Fruit fly (Drosophila melanogaster) whole organism, embryonic: ENCODE results near the gene sing.

Source experiments
- Atf6 ChIP-seq: fragments of 200-800 bp; sonication (Bioruptor generic); IDR thresholded peaks from 2 replicates; pipeline ENCODE4 v1.3.6; 2022; ENCODE audit warnings: missing biosample characterization, missing genetic modification characterization
- Awh ChIP-seq: fragments of 200-800 bp; sonication (Bioruptor generic); IDR thresholded peaks from 2 replicates; pipeline ENCODE4, ENCODE4 v1.3.6; 2022; ENCODE audit warnings: missing biosample characterization, missing genetic modification characterization
- CG11247 ChIP-seq: fragments of 200-800 bp; sonication (Bioruptor generic); IDR thresholded peaks from 2 replicates; pipeline ENCODE4 v1.3.6; 2022; ENCODE audit warnings: missing biosample characterization, missing genetic modification characterization
- CG11560 ChIP-seq: fragments of 200-800 bp; sonication (Bioruptor generic); IDR thresholded peaks from 3 replicates; pipeline ENCODE4 v1.3.6; 2022; ENCODE audit warnings: missing biosample characterization, missing genetic modification characterization
- CG12391 ChIP-seq: fragments of 200-800 bp; sonication (Bioruptor generic); optimal IDR thresholded peaks from 3 replicates; lab custom pipeline; 2018; ENCODE audit warnings: missing biosample characterization, mild to moderate bottlenecking, missing genetic modification characterization, moderate library complexity
- CG12659 ChIP-seq: fragments of 200-800 bp; sonication (Bioruptor generic); optimal IDR thresholded peaks from 3 replicates; lab custom pipeline; 2017; ENCODE audit warnings: mild to moderate bottlenecking, missing biosample characterization, missing genetic modification reagents, missing genetic modification characterization
- CG13424 ChIP-seq: fragments of 200-800 bp; sonication (Bioruptor generic); optimal IDR thresholded peaks from 2 replicates; lab custom pipeline; 2019; ENCODE audit warnings: missing biosample characterization, mild to moderate bottlenecking, missing genetic modification characterization, moderate library complexity
- CG14667 ChIP-seq: fragments of 200-800 bp; sonication (Bioruptor generic); IDR thresholded peaks from 2 replicates; pipeline ENCODE4 v1.3.6; 2022; ENCODE audit warnings: missing biosample characterization, missing genetic modification characterization
- CG15073 ChIP-seq: fragments of 200-800 bp; sonication (Bioruptor generic); optimal IDR thresholded peaks from 2 replicates; lab custom pipeline; 2016; ENCODE audit warnings: missing biosample characterization, missing genetic modification characterization
- CG1602 ChIP-seq: fragments of 200-800 bp; sonication (Bioruptor generic); optimal IDR thresholded peaks from 3 replicates; lab custom pipeline; 2016; ENCODE audit warnings: missing biosample characterization, missing genetic modification characterization
- CG18262 ChIP-seq: fragments of 200-800 bp; optimal IDR thresholded peaks from 3 replicates; lab custom pipeline; 2019; ENCODE audit warnings: missing biosample characterization, mild to moderate bottlenecking, missing genetic modification characterization, moderate library complexity
- CG2202 ChIP-seq: fragments of 200-800 bp; sonication (Bioruptor generic); optimal IDR thresholded peaks from 2 replicates; lab custom pipeline; 2018; ENCODE audit warnings: missing biosample characterization, mild to moderate bottlenecking, missing genetic modification characterization
- CG30403 ChIP-seq: fragments of 200-800 bp; sonication (Bioruptor generic); optimal IDR thresholded peaks from 3 replicates; lab custom pipeline; 2016; ENCODE audit warnings: missing biosample characterization, missing genetic modification characterization
- CG34224 ChIP-seq: fragments of 200-800 bp; sonication (Bioruptor generic); IDR thresholded peaks from 3 replicates; pipeline ENCODE4 v1.3.6; 2022; ENCODE audit warnings: missing biosample characterization, missing genetic modification characterization; ENCODE audit not compliant: partially characterized antibody
- CG4820 ChIP-seq: fragments of 200-800 bp; sonication (Bioruptor generic); optimal IDR thresholded peaks from 3 replicates; lab custom pipeline; 2016; ENCODE audit warnings: missing biosample characterization, missing genetic modification characterization
- CG7963 ChIP-seq: fragments of 200-800 bp; sonication (Bioruptor generic); IDR thresholded peaks from 3 replicates; pipeline ENCODE4 v1.3.6; 2022; ENCODE audit warnings: missing biosample characterization, missing genetic modification characterization; ENCODE audit not compliant: partially characterized antibody
- CG8924 ChIP-seq: fragments of 200-800 bp; optimal IDR thresholded peaks from 3 replicates; lab custom pipeline; 2019; ENCODE audit warnings: missing biosample characterization, mild to moderate bottlenecking, missing genetic modification characterization, moderate library complexity
- CG9797 ChIP-seq: fragments of 200-800 bp; sonication (Bioruptor generic); optimal IDR thresholded peaks from 3 replicates; lab custom pipeline; 2018; ENCODE audit warnings: missing biosample characterization, mild to moderate bottlenecking, missing genetic modification characterization
- CHES-1-like ChIP-seq: fragments of 200-800 bp; sonication (Bioruptor generic); optimal IDR thresholded peaks from 2 replicates; lab custom pipeline; 2016; ENCODE audit warnings: missing biosample characterization, missing genetic modification characterization
- D19B ChIP-seq: fragments of 200-800 bp; sonication (Bioruptor generic); optimal IDR thresholded peaks from 2 replicates; lab custom pipeline; 2017; ENCODE audit warnings: missing biosample characterization, mild to moderate bottlenecking, missing genetic modification characterization
- ERR ChIP-seq: fragments of 200-800 bp; sonication (Bioruptor generic); optimal IDR thresholded peaks from 2 replicates; lab custom pipeline; 2016; ENCODE audit warnings: missing biosample characterization, missing genetic modification characterization
- Fer3 ChIP-seq: fragments of 200-800 bp; sonication (Bioruptor generic); optimal IDR thresholded peaks from 2 replicates; lab custom pipeline; 2018; ENCODE audit warnings: missing biosample characterization, mild to moderate bottlenecking, missing genetic modification characterization, moderate library complexity
- H15 ChIP-seq: fragments of 200-800 bp; sonication (Bioruptor generic); IDR thresholded peaks from 3 replicates; pipeline ENCODE4 v1.3.6; 2022; ENCODE audit warnings: missing biosample characterization, missing genetic modification characterization
- HHEX ChIP-seq: fragments of 200-800 bp; sonication (Bioruptor generic); optimal IDR thresholded peaks from 3 replicates; lab custom pipeline; 2017; ENCODE audit warnings: missing biosample characterization, mild to moderate bottlenecking, missing genetic modification characterization, missing genetic modification reagents
- HLH4C ChIP-seq: fragments of 200-800 bp; sonication (Bioruptor generic); IDR thresholded peaks from 3 replicates; pipeline ENCODE4 v1.3.6; 2022; ENCODE audit warnings: missing biosample characterization, missing genetic modification characterization; ENCODE audit not compliant: partially characterized antibody
- MTF-1 ChIP-seq: fragments of 200-800 bp; sonication (Bioruptor generic); optimal IDR thresholded peaks from 2 replicates; lab custom pipeline; 2018; ENCODE audit warnings: missing biosample characterization, mild to moderate bottlenecking, missing genetic modification characterization, borderline replicate concordance
- Med ChIP-seq: fragments of 200-800 bp; sonication (Bioruptor generic); peaks from one replicate; lab custom pipeline; 2016; ENCODE audit warnings: missing biosample characterization, missing genetic modification characterization, mild to moderate bottlenecking, inconsistent platforms, moderate library complexity
- Neu2 ChIP-seq: fragments of 200-800 bp; sonication (Bioruptor generic); optimal IDR thresholded peaks from 3 replicates; lab custom pipeline; 2016; ENCODE audit warnings: missing biosample characterization, missing genetic modification characterization, borderline replicate concordance
- Sin3A ChIP-seq: fragments of >200 bp; optimal IDR thresholded peaks from 2 replicates; lab custom pipeline; 2018
- Sox100B ChIP-seq: fragments of 200-800 bp; sonication (Bioruptor generic); optimal IDR thresholded peaks from 3 replicates; lab custom pipeline; 2018; ENCODE audit warnings: missing biosample characterization, mild to moderate bottlenecking, missing genetic modification characterization
- Vsx1 ChIP-seq: fragments of 200-800 bp; sonication (Bioruptor generic); optimal IDR thresholded peaks from 2 replicates; lab custom pipeline; 2017; ENCODE audit warnings: missing biosample characterization, mild to moderate bottlenecking, missing genetic modification characterization, missing genetic modification reagents
- ato ChIP-seq: fragments of 200-800 bp; sonication (Bioruptor generic); IDR thresholded peaks from 2 replicates; pipeline ENCODE4 v1.3.6; 2022; ENCODE audit warnings: missing biosample characterization, missing genetic modification characterization; ENCODE audit not compliant: partially characterized antibody
- az2 ChIP-seq: fragments of 200-800 bp; sonication (Bioruptor generic); optimal IDR thresholded peaks from 3 replicates; lab custom pipeline; 2016; ENCODE audit warnings: missing biosample characterization, missing genetic modification characterization
- bbx ChIP-seq: fragments of 200-800 bp; sonication (Bioruptor generic); IDR thresholded peaks from 2 replicates; pipeline ENCODE4 v1.3.6; 2022; ENCODE audit warnings: missing biosample characterization, missing genetic modification characterization; ENCODE audit not compliant: partially characterized antibody
- cg ChIP-seq: fragments of 200-800 bp; sonication (Bioruptor generic); optimal IDR thresholded peaks from 3 replicates; lab custom pipeline; 2019; ENCODE audit warnings: missing biosample characterization, mild to moderate bottlenecking, missing genetic modification characterization, moderate library complexity
- ci ChIP-seq: fragments of 200-800 bp; sonication (Bioruptor generic); IDR thresholded peaks from 3 replicates; pipeline ENCODE4 v1.3.6; 2022; ENCODE audit warnings: missing biosample characterization, missing genetic modification characterization
- dm ChIP-seq: fragments of 200-800 bp; sonication (Bioruptor generic); optimal IDR thresholded peaks from 3 replicates; lab custom pipeline; 2016; ENCODE audit warnings: missing biosample characterization, missing genetic modification characterization
- fd3F ChIP-seq: fragments of 200-800 bp; sonication (Bioruptor generic); optimal IDR thresholded peaks from 2 replicates; lab custom pipeline; 2018; ENCODE audit warnings: missing biosample characterization, mild to moderate bottlenecking, missing genetic modification characterization, moderate library complexity
- gcm2 ChIP-seq: fragments of 200-800 bp; sonication (Bioruptor generic); optimal IDR thresholded peaks from 2 replicates; lab custom pipeline; 2016; ENCODE audit warnings: missing biosample characterization, missing genetic modification characterization
- h ChIP-seq: fragments of >200 bp; optimal IDR thresholded peaks from 2 replicates; lab custom pipeline; 2017
- hb ChIP-seq: fragments of 200-800 bp; sonication (Bioruptor generic); IDR thresholded peaks from 3 replicates; pipeline ENCODE4 v1.3.6; 2022; ENCODE audit warnings: missing biosample characterization, missing genetic modification characterization; ENCODE audit not compliant: partially characterized antibody
- mam ChIP-seq: fragments of 200-800 bp; sonication (Bioruptor generic); optimal IDR thresholded peaks from 3 replicates; lab custom pipeline; 2016; ENCODE audit warnings: missing biosample characterization, missing genetic modification characterization
- pros ChIP-seq: fragments of 200-800 bp; sonication (Bioruptor generic); optimal IDR thresholded peaks from 3 replicates; lab custom pipeline; 2019; ENCODE audit warnings: missing biosample characterization, mild to moderate bottlenecking, missing genetic modification characterization, moderate library complexity
- pzg ChIP-seq: fragments of 200-800 bp; sonication (Bioruptor generic); optimal IDR thresholded peaks from 3 replicates; lab custom pipeline; 2018; ENCODE audit warnings: missing biosample characterization, mild to moderate bottlenecking, missing genetic modification characterization, moderate library complexity
- sc ChIP-seq, 3 experiments: fragments of >200 bp in 2 of 3; fragments of 200-800 bp in 1 of 3; sonication (Bioruptor generic) in 1 of 3; optimal IDR thresholded peaks; 2 replicates in 2 of 3; 3 replicates in 1 of 3; lab custom pipeline; 2017; ENCODE audit warnings: mild to moderate bottlenecking in 1 of 3, missing biosample characterization in 1 of 3, missing genetic modification characterization in 1 of 3, missing genetic modification reagents in 1 of 3
- sob ChIP-seq: fragments of 200-800 bp; sonication (Bioruptor generic); IDR thresholded peaks from 2 replicates; pipeline ENCODE4 v1.3.6; 2022; ENCODE audit warnings: missing biosample characterization, missing genetic modification characterization
- stwl ChIP-seq: fragments of 200-800 bp; sonication (Bioruptor generic); optimal IDR thresholded peaks from 3 replicates; lab custom pipeline; 2018; ENCODE audit warnings: missing biosample characterization, mild to moderate bottlenecking, missing genetic modification characterization, moderate library complexity
- ttk ChIP-seq: fragments of 200-800 bp; sonication (Bioruptor generic); IDR thresholded peaks from 2 replicates; pipeline ENCODE4 v2.1.2; 2022; ENCODE audit warnings: missing biosample characterization, missing genetic modification characterization
- zen ChIP-seq: fragments of 200-800 bp; sonication (Bioruptor generic); optimal IDR thresholded peaks from 3 replicates; lab custom pipeline; 2018; ENCODE audit warnings: missing biosample characterization, mild to moderate bottlenecking, missing genetic modification characterization, moderate library complexity
- zfh1 ChIP-seq: fragments of 200-800 bp; sonication (Bioruptor generic); IDR thresholded peaks from 3 replicates; pipeline ENCODE4 v1.3.6; 2022; ENCODE audit warnings: missing biosample characterization, missing genetic modification characterization

Gene sing

dm6 chrX:16637106-16637590, 41.9 kb upstream of the sing start, which contains the start of gene Rok (continued):
- no peak for TF ChIP-seq Sox100B
- no peak for TF ChIP-seq CG18262
- no peak for TF ChIP-seq CG30403 (GFP tag; lab: Kevin White, UChicago)
- TF ChIP-seq ci: peak; percentile 11; the same call in 1 of the 3 replicates
- no peak for TF ChIP-seq CG13424 (tag; lab: Kevin White, UChicago)
- TF ChIP-seq CG8924 (tag; lab: Kevin White, UChicago): no peak
- TF ChIP-seq Atf6 (GFP tag; lab: Robert Waterston, UW): no peak
- TF ChIP-seq ttk (GFP tag; lab: Robert Waterston, UW): no peak
- no peak for TF ChIP-seq zfh1 (GFP tag; lab: Robert Waterston, UW)
- no peak for TF ChIP-seq CHES-1-like (GFP tag; lab: Kevin White, UChicago)
- TF ChIP-seq dm (GFP tag; lab: Kevin White, UChicago): no peak
- TF ChIP-seq CG14667 (GFP tag; lab: Robert Waterston, UW): no peak
- no peak for TF ChIP-seq sc (optimal IDR thresholded peaks at IDR 0.05; lab: Kevin White, UChicago)
- no peak for TF ChIP-seq sc (GFP tag; optimal IDR thresholded peaks at IDR 0.05; lab: Kevin White, UChicago)
- TF ChIP-seq bbx: peak; percentile 89
- no peak for TF ChIP-seq CG11247 (GFP tag; lab: Robert Waterston, UW)
- TF ChIP-seq D19B (GFP tag; lab: Kevin White, UChicago): no peak
- no peak for TF ChIP-seq CG1602 (GFP tag; lab: Kevin White, UChicago)
- no peak for TF ChIP-seq gcm2 (GFP tag; lab: Kevin White, UChicago)
- TF ChIP-seq CG11560: peak; percentile 96; the same call in 2 of the 3 replicates
- no peak for TF ChIP-seq sob (GFP tag; lab: Robert Waterston, UW)
- peak; percentile 99 for TF ChIP-seq cg
- TF ChIP-seq Awh: no peak
- peak; percentile 18 for TF ChIP-seq mam (GFP tag; lab: Kevin White, UChicago)
- no peak for TF ChIP-seq Vsx1
- TF ChIP-seq CG34224 (GFP tag; lab: Robert Waterston, UW): peak; percentile 57; the same call in 2 of the 3 replicates
- no peak for TF ChIP-seq HHEX (GFP tag; lab: Kevin White, UChicago)
- TF ChIP-seq ato (GFP tag; lab: Robert Waterston, UW): 0 out of 2 replicates have a peak, but pooled peaks have one; percentile 34
- TF ChIP-seq CG12391 (tag; lab: Kevin White, UChicago): no peak
- TF ChIP-seq ERR (GFP tag; lab: Kevin White, UChicago): no peak
- no peak for TF ChIP-seq zen (tag; lab: Kevin White, UChicago)
- TF ChIP-seq CG12659 (GFP tag; lab: Kevin White, UChicago): peak; percentile 48
- peak; percentile 96 for TF ChIP-seq Neu2 (GFP tag; lab: Kevin White, UChicago)
- peak; percentile 69 for TF ChIP-seq CG9797 (GFP tag; lab: Kevin White, UChicago)
- no peak for TF ChIP-seq az2 (GFP tag; lab: Kevin White, UChicago)
- TF ChIP-seq hb: peak; percentile 87
- TF ChIP-seq H15 (GFP tag; lab: Robert Waterston, UW): no peak
- TF ChIP-seq CG4820 (GFP tag; lab: Kevin White, UChicago): no peak
- TF ChIP-seq CG2202 (tag; lab: Kevin White, UChicago): no peak
- TF ChIP-seq Fer3 (tag; lab: Kevin White, UChicago): no peak
- peak; percentile 74 for TF ChIP-seq Med (GFP tag; lab: Kevin White, UChicago)
- TF ChIP-seq CG15073: no peak
- peak; percentile 75 for TF ChIP-seq CG7963
- TF ChIP-seq fd3F (GFP tag; lab: Kevin White, UChicago): no peak
- no peak for TF ChIP-seq h
- peak; percentile 69 for TF ChIP-seq Sin3A
- no peak for TF ChIP-seq pros (GFP tag; lab: Kevin White, UChicago)
- TF ChIP-seq HLH4C (GFP tag; lab: Robert Waterston, UW): peak; percentile 79; the same call in 2 of the 3 replicates
- no peak for TF ChIP-seq MTF-1 (GFP tag; lab: Kevin White, UChicago)
- peak; percentile 80 for TF ChIP-seq pzg (GFP tag; lab: Kevin White, UChicago)
- peak; percentile 27 for TF ChIP-seq stwl
